Worm (Caenorhabditis elegans) whole organism, midembryonic: Measurements from ENCODE around the gene F14H12.17.

Source experiments
- T22C8.4 ChIP-seq: fragments of 200-800 bp; sonication (Bioruptor generic); IDR thresholded peaks from 2 replicates; pipeline ENCODE4 v1.3.6; 2022; ENCODE audit warnings: missing genetic modification characterization, missing compliant biosample characterization
- cog-1 ChIP-seq: sonication (generic microtip); optimal IDR thresholded peaks from 2 replicates; lab custom pipeline; 2016; ENCODE audit warnings: missing genetic modification characterization, missing compliant biosample characterization
- flt-1 ChIP-seq: fragments of 200-800 bp; sonication (Bioruptor generic); IDR thresholded peaks from 2 replicates; pipeline ENCODE4 v1.3.6; 2022; ENCODE audit warnings: missing genetic modification characterization, missing compliant biosample characterization
- klf-2 ChIP-seq: fragments of 200-800 bp; sonication (Bioruptor generic); conservative IDR thresholded peaks from 2 replicates; pipeline ENCODE4 v1.3.6; 2022; ENCODE audit warnings: missing genetic modification reagents, missing genetic modification characterization, missing compliant biosample characterization
- med-1 ChIP-seq: sonication (generic microtip); optimal IDR thresholded peaks from 2 replicates; lab custom pipeline; 2017; ENCODE audit warnings: missing genetic modification characterization, mild to moderate bottlenecking, missing compliant biosample characterization, antibody characterized with exemption, missing genetic modification reagents; ENCODE audit not compliant: insufficient read depth
- ref-1 ChIP-seq: fragments of 200-800 bp; sonication (Bioruptor generic); conservative IDR thresholded peaks from 2 replicates; pipeline ENCODE4 v1.3.6; 2022; ENCODE audit warnings: missing genetic modification reagents, missing genetic modification characterization, missing compliant biosample characterization
- tab-1 ChIP-seq: fragments of 200-800 bp; sonication (Bioruptor generic); IDR thresholded peaks from 2 replicates; pipeline ENCODE4 v1.3.6; 2022; ENCODE audit warnings: missing genetic modification characterization, missing compliant biosample characterization
- ztf-23 ChIP-seq: fragments of 200-800 bp; sonication (Bioruptor generic); IDR thresholded peaks from 2 replicates; pipeline ENCODE4 v1.3.6; 2022; ENCODE audit warnings: missing genetic modification reagents, missing genetic modification characterization, missing compliant biosample characterization
- ztf-29 ChIP-seq: fragments of 200-800 bp; sonication (Bioruptor generic); IDR thresholded peaks from 2 replicates; pipeline ENCODE4 v1.3.6; 2022; ENCODE audit warnings: missing genetic modification reagents, missing genetic modification characterization, missing compliant biosample characterization

Gene F14H12.17

DNA sequence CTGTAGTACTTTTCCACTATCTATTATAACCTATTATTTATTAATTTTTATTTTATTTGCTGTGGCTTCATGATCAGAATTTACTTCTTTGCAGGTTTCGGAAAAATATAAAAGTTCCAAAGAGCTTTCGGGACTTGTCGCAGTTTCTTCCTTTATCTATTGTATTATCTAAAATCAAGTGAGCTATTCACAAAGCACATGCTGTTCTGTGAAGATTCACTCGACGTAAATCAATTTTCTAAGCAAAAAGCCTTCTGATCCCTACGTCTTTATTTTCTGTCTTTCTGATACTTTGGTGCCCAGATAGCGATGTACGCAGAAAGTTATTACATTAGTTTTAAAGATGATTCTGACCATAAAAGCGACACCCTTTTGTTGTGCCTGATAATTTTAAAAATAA, 46.0 kb downstream of the F14H12.17 start:
- TF ChIP-seq ztf-29 (GFP tag; lab: Robert Waterston, UW) = no peak
- no peak for TF ChIP-seq ztf-23 (GFP tag; lab: Robert Waterston, UW)
- TF ChIP-seq med-1 = no peak
- no peak for TF ChIP-seq T22C8.4 (GFP tag; lab: Robert Waterston, UW)
- no peak for TF ChIP-seq tab-1
- no peak for TF ChIP-seq klf-2 (GFP tag; lab: Robert Waterston, UW)
- TF ChIP-seq cog-1 (tag; lab: Kevin White, UChicago) = no peak
- TF ChIP-seq ref-1 (GFP tag; lab: Robert Waterston, UW) = no peak
- TF ChIP-seq flt-1 (GFP tag; lab: Robert Waterston, UW) = no peak

DNA sequence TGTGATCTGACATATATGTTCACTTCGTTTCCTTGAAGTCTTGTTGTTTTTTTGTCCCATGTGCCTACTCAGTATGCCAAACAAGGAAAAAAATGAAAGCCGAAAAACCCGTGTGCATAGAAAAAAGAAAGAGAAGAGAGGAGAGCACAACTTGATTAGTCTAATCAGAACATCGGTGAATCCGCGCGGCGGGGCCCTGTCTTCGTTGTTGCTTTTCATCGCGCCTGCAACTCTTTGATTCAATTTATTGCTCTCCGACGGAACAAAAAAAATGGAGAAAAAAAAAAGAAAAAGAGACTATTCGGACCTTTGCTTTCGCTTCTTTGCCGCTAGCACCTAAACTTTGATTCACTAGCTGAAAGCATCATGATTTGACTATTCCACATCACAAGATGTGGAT, 48.2 kb downstream of the F14H12.17 start:
- TF ChIP-seq flt-1 (GFP tag; lab: Robert Waterston, UW) (no peak), tab-1 (no peak), klf-2 (GFP tag; lab: Robert Waterston, UW) (no peak), ztf-23 (GFP tag; lab: Robert Waterston, UW) (no peak), T22C8.4 (GFP tag; lab: Robert Waterston, UW) (no peak), ref-1 (GFP tag; lab: Robert Waterston, UW) (no peak), cog-1 (tag; lab: Kevin White, UChicago) (no peak), med-1 (no peak), ztf-29 (GFP tag; lab: Robert Waterston, UW) (no peak)
